Worm (Caenorhabditis elegans) whole organism, L2 larva: Measurements from ENCODE around the gene Y46G5A.34.
"Not testable (repeated sequence)": the region's sequence is repeated elsewhere in the genome, so short reads cannot be mapped to it uniquely, and the experiment has no call there.

Experiments
- C34F6.9 ChIP-seq: fragments of 150-350 bp; optimal IDR thresholded peaks from 2 replicates; lab custom pipeline; 2014; ENCODE audit warnings: missing biosample characterization, missing genetic modification characterization
- F13H6.1 ChIP-seq: sonication (generic microtip); optimal IDR thresholded peaks from 2 replicates; lab custom pipeline; 2016; ENCODE audit warnings: missing genetic modification characterization, missing compliant biosample characterization
- Y55F3AM.14 ChIP-seq: fragments of 200-800 bp; sonication (Bioruptor generic); optimal IDR thresholded peaks from 2 replicates; lab custom pipeline; 2018; ENCODE audit warnings: mild to moderate bottlenecking, missing genetic modification characterization, missing compliant biosample characterization
- ZK546.5 ChIP-seq: sonication (generic microtip); optimal IDR thresholded peaks from 2 replicates; lab custom pipeline; 2017; ENCODE audit warnings: missing biosample characterization, missing genetic modification characterization
- alr-1 ChIP-seq: fragments of 150-350 bp; optimal IDR thresholded peaks from 2 replicates; lab custom pipeline; 2014; ENCODE audit warnings: missing biosample characterization, missing genetic modification characterization
- ama-1 ChIP-seq: fragments of 150-350 bp; optimal IDR thresholded peaks from 2 replicates; lab custom pipeline; 2018; ENCODE audit warnings: inconsistent platforms
- ceh-16 ChIP-seq: fragments of 150-350 bp; optimal IDR thresholded peaks from 2 replicates; lab custom pipeline; 2014; ENCODE audit warnings: missing biosample characterization, missing genetic modification characterization
- crh-2 ChIP-seq: sonication (generic microtip); optimal IDR thresholded peaks from 2 replicates; lab custom pipeline; 2017; ENCODE audit warnings: missing biosample characterization, missing genetic modification characterization
- elt-3 ChIP-seq: sonication (generic microtip); optimal IDR thresholded peaks from 2 replicates; lab custom pipeline; 2017; ENCODE audit warnings: missing biosample characterization, missing genetic modification characterization
- fos-1 ChIP-seq: fragments of 150-350 bp; optimal IDR thresholded peaks from 2 replicates; lab custom pipeline; 2014; ENCODE audit warnings: missing biosample characterization, missing genetic modification characterization
- gmeb-1 ChIP-seq: fragments of 150-350 bp; optimal IDR thresholded peaks from 2 replicates; lab custom pipeline; 2014; ENCODE audit warnings: missing biosample characterization, missing genetic modification characterization
- lin-11 ChIP-seq: fragments of 150-350 bp; sonication (generic microtip); optimal IDR thresholded peaks from 2 replicates; lab custom pipeline; 2014; ENCODE audit warnings: missing biosample characterization, missing genetic modification characterization, inconsistent platforms, mixed read lengths
- lin-13 ChIP-seq: fragments of 150-350 bp; optimal IDR thresholded peaks from 2 replicates; lab custom pipeline; 2014; ENCODE audit warnings: missing biosample characterization, missing genetic modification reagents, missing genetic modification characterization
- lin-39 ChIP-seq: fragments of 150-350 bp; optimal IDR thresholded peaks from 2 replicates; lab custom pipeline; 2014; ENCODE audit warnings: missing biosample characterization, missing genetic modification reagents, missing genetic modification characterization
- lsy-2 ChIP-seq, 2 experiments: fragments of 150-350 bp in 1 of 2; sonication (generic microtip) in 1 of 2; optimal IDR thresholded peaks; 2 replicates each; lab custom pipeline; 2014 to 2017; ENCODE audit warnings: missing biosample characterization in 2 of 2, missing genetic modification characterization in 2 of 2
- mab-5 ChIP-seq: fragments of 150-350 bp; optimal IDR thresholded peaks from 2 replicates; lab custom pipeline; 2014; ENCODE audit warnings: missing biosample characterization, missing genetic modification characterization
- mbf-1 ChIP-seq: sonication (generic microtip); optimal IDR thresholded peaks from 2 replicates; lab custom pipeline; 2017; ENCODE audit warnings: missing biosample characterization, missing genetic modification characterization
- mdl-1 ChIP-seq, 2 experiments: fragments of 150-350 bp in 1 of 2; sonication (generic microtip) in 1 of 2; optimal IDR thresholded peaks; 2 replicates each; lab custom pipeline; 2017; ENCODE audit warnings: missing biosample characterization in 2 of 2, missing genetic modification characterization in 2 of 2
- nhr-10 ChIP-seq: sonication (generic microtip); optimal IDR thresholded peaks from 2 replicates; lab custom pipeline; 2017; ENCODE audit warnings: missing biosample characterization, missing genetic modification characterization
- nhr-129 ChIP-seq: fragments of 150-350 bp; optimal IDR thresholded peaks from 2 replicates; lab custom pipeline; 2014; ENCODE audit warnings: missing biosample characterization, missing genetic modification characterization
- nhr-21 ChIP-seq: fragments of 150-350 bp; optimal IDR thresholded peaks from 2 replicates; lab custom pipeline; 2014; ENCODE audit warnings: missing biosample characterization, missing genetic modification characterization
- nhr-237 ChIP-seq: fragments of 150-350 bp; optimal IDR thresholded peaks from 2 replicates; lab custom pipeline; 2014; ENCODE audit warnings: missing biosample characterization, missing genetic modification characterization
- nhr-25 ChIP-seq: fragments of 150-350 bp; sonication (generic microtip); optimal IDR thresholded peaks from 3 replicates; lab custom pipeline; 2014; ENCODE audit warnings: missing biosample characterization, missing genetic modification characterization
- nhr-6 ChIP-seq: fragments of 150-350 bp; optimal IDR thresholded peaks from 2 replicates; lab custom pipeline; 2014; ENCODE audit warnings: missing biosample characterization, missing genetic modification characterization
- nhr-77 ChIP-seq: fragments of 150-350 bp; optimal IDR thresholded peaks from 2 replicates; lab custom pipeline; 2014; ENCODE audit warnings: missing biosample characterization, missing genetic modification characterization
- peb-1 ChIP-seq: fragments of 150-350 bp; optimal IDR thresholded peaks from 2 replicates; lab custom pipeline; 2014; ENCODE audit warnings: missing biosample characterization, missing genetic modification characterization
- sem-4 ChIP-seq: fragments of 150-350 bp; optimal IDR thresholded peaks from 2 replicates; lab custom pipeline; 2014; ENCODE audit warnings: missing biosample characterization, missing genetic modification reagents, missing genetic modification characterization
- skn-1 ChIP-seq: sonication (generic microtip); optimal IDR thresholded peaks from 2 replicates; lab custom pipeline; 2017; ENCODE audit warnings: missing biosample characterization, missing genetic modification characterization
- sma-3 ChIP-seq: sonication (generic microtip); optimal IDR thresholded peaks from 2 replicates; lab custom pipeline; 2016; ENCODE audit warnings: missing genetic modification reagents, missing genetic modification characterization, missing compliant biosample characterization
- sma-9 ChIP-seq, 2 experiments: fragments of 150-350 bp in 1 of 2; sonication (generic microtip) in 1 of 2; optimal IDR thresholded peaks; 2 replicates each; lab custom pipeline; 2014 to 2016; ENCODE audit warnings: missing genetic modification characterization in 2 of 2, mild to moderate bottlenecking in 1 of 2, missing biosample characterization in 1 of 2, missing compliant biosample characterization in 1 of 2, missing genetic modification reagents in 1 of 2, moderate library complexity in 1 of 2
- snpc-4 ChIP-seq: fragments of 150-350 bp; optimal IDR thresholded peaks from 2 replicates; lab custom pipeline; 2014; ENCODE audit warnings: missing biosample characterization, missing genetic modification characterization
- unc-55 ChIP-seq: fragments of 150-350 bp; sonication (generic microtip); optimal IDR thresholded peaks from 3 replicates; lab custom pipeline; 2014; ENCODE audit warnings: missing biosample characterization, missing genetic modification reagents, missing genetic modification characterization
- unc-62 ChIP-seq: fragments of 150-350 bp; optimal IDR thresholded peaks from 2 replicates; lab custom pipeline; 2014; ENCODE audit warnings: missing biosample characterization, missing genetic modification reagents, missing genetic modification characterization
- zag-1 ChIP-seq: fragments of 150-350 bp; optimal IDR thresholded peaks from 2 replicates; lab custom pipeline; 2014; ENCODE audit warnings: missing biosample characterization, missing genetic modification characterization
- ztf-1 ChIP-seq: fragments of 200-800 bp; sonication (Bioruptor generic); conservative IDR thresholded peaks from 2 replicates; pipeline ENCODE4 v1.3.6; 2022; ENCODE audit warnings: missing genetic modification characterization, missing compliant biosample characterization
- ztf-4 ChIP-seq: fragments of 150-350 bp; optimal IDR thresholded peaks from 2 replicates; lab custom pipeline; 2014; ENCODE audit warnings: missing biosample characterization, missing genetic modification characterization

The Y46G5A.34 gene

ce11 chrII:12768167-12768712, 8.2 kb upstream of the Y46G5A.34 start, which contains the start of the genes vps-2 and tiar-2:
vps-2 (minus strand) TSS chrII:12768217.
tiar-2 (plus strand) TSS chrII:12768686.
- TF ChIP-seq nhr-10 (tag; lab: Kevin White, UChicago) (no peak), sem-4 (peak; percentile 20), lin-11 (tag; lab: Kevin White, UChicago) (no peak), mbf-1 (tag; lab: Kevin White, UChicago) (no peak), snpc-4 (tag; lab: Kevin White, UChicago) (peak; percentile 22), lsy-2 (tag; optimal IDR thresholded peaks at IDR 0.05; lab: Kevin White, UChicago) (peak in 1 of 2 experiments; percentile 87), Y55F3AM.14 (GFP tag; lab: Kevin White, UChicago) (no peak), mdl-1 (tag; optimal IDR thresholded peaks at IDR 0.05; lab: Kevin White, UChicago) (no peak), nhr-21 (tag; lab: Kevin White, UChicago) (peak; percentile 34), sma-9 (GFP tag; optimal IDR thresholded peaks at IDR 0.05; lab: Kevin White, UChicago) (no peak), sma-9 (tag; optimal IDR thresholded peaks at IDR 0.05; lab: Kevin White, UChicago) (no peak), nhr-6 (tag; lab: Kevin White, UChicago) (peak; percentile 2), fos-1 (tag; lab: Kevin White, UChicago) (peak; percentile 100), elt-3 (tag; lab: Kevin White, UChicago) (no peak), unc-55 (GFP tag; lab: Kevin White, UChicago) (peak; percentile 79), mab-5 (tag; lab: Kevin White, UChicago) (peak; percentile 36), C34F6.9 (tag; lab: Kevin White, UChicago) (peak; percentile 94), F13H6.1 (tag; lab: Kevin White, UChicago) (peak; percentile 18), lin-13 (peak; percentile 69), gmeb-1 (tag; lab: Kevin White, UChicago) (peak; percentile 74), nhr-25 (peak; percentile 55), crh-2 (tag; lab: Kevin White, UChicago) (peak; percentile 63), skn-1 (tag; lab: Kevin White, UChicago) (peak; percentile 70), ztf-4 (tag; lab: Kevin White, UChicago) (no peak), sma-3 (GFP tag; lab: Kevin White, UChicago) (peak; percentile 53), nhr-129 (peak; percentile 20)

- TF ChIP-seq snpc-4 (tag; lab: Kevin White, UChicago) (no peak), nhr-25 (no peak)
These were observed 6.5 kb upstream of the Y46G5A.34 start for ce11 chrII:12769947-12770346.

ce11 chrII:12774402-12774801, 2.1 kb upstream of the Y46G5A.34 start, which contains the start of gene Y46G5A.14:
Y46G5A.14 (plus strand) TSS chrII:12774702.
- TF ChIP-seq mdl-1 (tag; optimal IDR thresholded peaks at IDR 0.05; lab: Kevin White, UChicago) (no peak), peb-1 (tag; lab: Kevin White, UChicago) (no peak), lin-11 (tag; lab: Kevin White, UChicago) (no peak), unc-62 (no peak), nhr-25 (no peak), ama-1 (lab: Kevin White, UChicago) (no peak), nhr-77 (tag; lab: Kevin White, UChicago) (no peak), lin-39 (tag; lab: Kevin White, UChicago) (no peak), ceh-16 (tag; lab: Kevin White, UChicago) (no peak), nhr-237 (no peak), sma-9 (GFP tag; optimal IDR thresholded peaks at IDR 0.05; lab: Kevin White, UChicago) (no peak), sma-9 (tag; optimal IDR thresholded peaks at IDR 0.05; lab: Kevin White, UChicago) (no peak), lsy-2 (tag; optimal IDR thresholded peaks at IDR 0.05; lab: Kevin White, UChicago) (no peak), ZK546.5 (tag; lab: Kevin White, UChicago) (no peak), alr-1 (tag; lab: Kevin White, UChicago) (no peak), F13H6.1 (tag; lab: Kevin White, UChicago) (no peak), zag-1 (tag; lab: Kevin White, UChicago) (no peak), ztf-1 (GFP tag; lab: Robert Waterston, UW) (no peak), fos-1 (tag; lab: Kevin White, UChicago) (no peak)

ce11 chrII:12778374-12778773, 1.9 kb downstream of the Y46G5A.34 start:
- peak; percentile 33 to 41 for TF ChIP-seq lsy-2 (tag; optimal IDR thresholded peaks at IDR 0.05; lab: Kevin White, UChicago)
- TF ChIP-seq snpc-4 (tag; lab: Kevin White, UChicago): peak; percentile 97
- TF ChIP-seq unc-55 (GFP tag; lab: Kevin White, UChicago): peak; percentile 67
- TF ChIP-seq gmeb-1 (tag; lab: Kevin White, UChicago): peak; percentile 29
- TF ChIP-seq sma-9 (GFP tag; optimal IDR thresholded peaks at IDR 0.05; lab: Kevin White, UChicago): peak; percentile 50
- TF ChIP-seq sma-9 (tag; optimal IDR thresholded peaks at IDR 0.05; lab: Kevin White, UChicago): not testable (repeated sequence)
- peak; percentile 56 for TF ChIP-seq nhr-129
- TF ChIP-seq sma-3 (GFP tag; lab: Kevin White, UChicago): peak; percentile 38
- peak; percentile 33 for TF ChIP-seq F13H6.1 (tag; lab: Kevin White, UChicago)
- TF ChIP-seq crh-2 (tag; lab: Kevin White, UChicago): peak; percentile 32
- peak; percentile 96 for TF ChIP-seq lin-13
